Fruit fly (Drosophila melanogaster): ENCODE data around the gene CG13032.

CG13032 gene

DNA sequence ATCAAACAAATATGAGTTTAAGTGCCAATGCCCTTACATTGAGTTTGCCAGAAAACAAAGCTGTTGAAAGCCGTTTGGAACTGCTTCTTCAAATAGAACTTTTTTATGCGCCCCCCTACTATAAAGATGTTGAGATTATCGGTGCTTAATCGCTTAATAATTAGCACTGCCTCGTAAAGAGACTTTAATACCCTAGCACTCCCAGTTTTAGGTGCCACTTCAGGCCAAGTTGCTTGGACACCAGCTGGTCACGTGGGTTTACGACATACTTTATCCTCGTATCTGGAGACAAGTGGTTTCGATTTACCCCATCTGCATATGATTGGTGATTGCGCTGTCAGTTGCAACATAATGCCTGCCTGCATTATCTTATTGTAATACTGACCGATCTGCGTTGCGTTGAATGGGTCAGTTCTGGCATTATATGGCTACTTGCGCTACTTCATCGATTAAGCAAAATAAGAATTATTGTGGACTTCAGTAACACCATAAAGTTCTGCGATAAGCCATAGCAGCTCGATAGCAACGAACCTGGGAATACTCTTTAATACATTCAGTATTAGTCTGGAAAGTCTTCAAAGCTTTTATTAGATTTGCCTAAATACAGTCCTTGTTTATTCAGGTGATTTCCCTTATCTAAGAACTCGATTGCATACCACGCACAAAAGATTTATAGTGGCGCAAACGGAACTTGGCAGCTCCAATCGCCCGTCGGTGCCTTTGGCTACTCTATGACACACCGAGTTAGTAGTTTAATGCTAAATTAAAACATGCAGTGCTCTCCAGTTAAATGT lies 2.7 kb upstream of the CG13032 start:
- peak; percentile 63 for TF ChIP-seq noc (tag; optimal IDR thresholded peaks at IDR 0.05)

DNA sequence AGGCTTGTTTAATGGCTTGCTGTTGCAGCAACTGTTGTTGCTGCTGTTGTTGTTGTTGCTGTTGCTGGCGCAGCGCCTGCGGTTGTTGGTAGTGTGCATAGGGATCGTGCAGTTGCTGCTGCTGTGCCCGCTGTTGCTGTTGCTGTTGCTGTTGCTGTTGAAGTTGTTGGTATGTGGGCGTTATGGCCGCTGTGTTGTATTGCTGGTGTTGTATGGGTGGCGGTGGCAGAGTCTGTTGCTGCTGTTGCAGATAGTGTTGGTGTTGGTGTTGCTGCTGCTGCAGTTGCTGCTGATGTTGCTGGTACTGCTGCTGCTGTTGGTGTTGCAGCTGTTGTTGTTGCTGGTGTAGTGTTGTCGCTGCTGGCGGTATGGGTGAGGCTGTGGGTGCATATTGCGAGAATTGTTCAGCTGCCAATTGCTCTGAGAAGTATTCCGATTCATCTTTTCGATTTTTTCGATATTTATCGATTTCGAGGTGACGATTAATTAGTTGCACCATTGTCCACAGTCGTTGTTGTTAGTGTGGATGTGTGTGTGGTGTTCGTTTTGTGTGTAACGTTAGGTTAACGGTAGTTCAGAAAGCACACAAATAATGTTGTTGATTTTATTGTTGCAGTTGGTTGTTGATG lies 5.8 kb downstream of the CG13032 start:
- TF ChIP-seq noc (tag; optimal IDR thresholded peaks at IDR 0.05), result no peak

DNA sequence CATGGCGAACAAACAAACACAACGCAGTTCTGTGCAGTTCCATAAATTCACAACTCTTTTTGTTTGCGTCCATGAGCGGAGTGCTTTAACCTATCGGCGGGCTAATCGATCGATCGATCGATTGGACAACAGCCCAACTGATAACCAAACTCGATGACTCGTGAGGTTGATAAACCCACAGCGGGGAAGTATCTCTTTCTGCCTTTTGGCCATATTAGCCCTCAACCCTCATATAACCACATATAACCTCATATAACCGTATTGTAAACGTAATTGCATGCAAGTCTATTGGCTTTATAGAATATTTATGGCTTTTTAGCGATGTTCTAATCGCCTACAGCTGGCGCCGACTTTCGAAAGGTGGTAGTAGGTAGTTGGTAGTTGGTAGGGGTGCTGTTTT lies 8.6 kb downstream of the CG13032 start:
- no peak for TF ChIP-seq noc (tag; optimal IDR thresholded peaks at IDR 0.05)

dm6 chr3L:16683007-16683406 lies 9.2 kb downstream of the CG13032 start:
- no peak for TF ChIP-seq noc (tag; optimal IDR thresholded peaks at IDR 0.05)

DNA sequence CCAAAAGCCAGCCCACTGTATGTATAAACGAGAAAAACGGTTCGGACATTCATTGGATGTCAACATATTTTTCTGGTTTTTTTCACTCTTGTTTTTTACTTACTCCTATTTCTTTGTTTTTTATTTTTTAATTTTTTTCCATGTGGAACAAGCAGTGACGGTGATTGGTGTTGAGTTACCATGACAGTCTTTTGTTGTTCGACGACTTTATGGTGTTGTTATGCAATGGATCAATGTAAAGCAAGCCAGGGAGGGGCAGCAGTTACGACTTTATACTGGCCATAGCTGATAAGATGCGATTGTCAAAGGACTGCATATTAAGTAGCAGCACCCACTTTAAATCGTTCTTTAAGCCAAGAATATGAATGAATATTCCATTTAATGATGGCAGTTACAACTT lies 15.7 kb downstream of the CG13032 start:
- no peak for TF ChIP-seq noc (tag; optimal IDR thresholded peaks at IDR 0.05)

dm6 chr3L:16690055-16690454 lies 16.3 kb downstream of the CG13032 start:
- no peak for TF ChIP-seq noc (tag; optimal IDR thresholded peaks at IDR 0.05)

- peak; percentile 56 for TF ChIP-seq noc (tag; optimal IDR thresholded peaks at IDR 0.05)
Measured at dm6 chr3L:16693844-16694243, 20.1 kb downstream of the CG13032 start.

DNA sequence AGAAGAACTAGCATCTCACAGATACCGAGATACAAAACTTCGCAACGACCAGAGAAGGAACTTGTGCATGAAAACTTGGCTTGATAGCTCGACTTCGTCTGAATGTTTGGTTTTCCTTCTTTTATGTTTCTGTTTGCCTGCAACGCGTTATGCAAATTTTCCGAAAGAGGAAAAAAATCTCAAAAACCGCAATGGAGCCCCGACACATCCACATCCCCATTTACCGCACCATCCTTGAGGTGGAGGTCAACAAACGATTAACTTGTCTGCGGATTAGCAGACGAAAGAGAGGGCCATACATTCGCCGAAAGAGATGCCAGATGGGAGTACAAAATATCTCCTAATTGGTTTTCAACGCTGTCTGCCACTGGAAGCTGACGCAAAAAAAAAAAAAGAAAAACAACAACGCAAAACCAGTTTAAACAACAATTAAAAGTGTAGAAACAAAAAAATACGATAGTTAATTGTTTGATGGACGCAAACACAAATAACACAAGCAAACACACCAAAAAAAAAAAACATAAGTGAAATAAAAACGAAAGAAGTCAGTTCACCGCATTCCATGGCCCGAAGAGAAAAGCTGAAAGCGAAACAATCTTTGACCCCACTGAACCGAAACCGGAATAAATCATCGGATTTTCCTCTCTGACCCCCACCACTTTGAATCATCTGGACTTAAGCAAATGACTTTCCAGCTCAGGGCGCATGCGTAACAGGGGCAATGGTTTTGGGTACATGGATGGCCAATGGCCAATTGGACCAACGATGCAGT lies 21.5 kb downstream of the CG13032 start:
- peak; percentile 10 for TF ChIP-seq noc (tag; optimal IDR thresholded peaks at IDR 0.05)

dm6 chr3L:16697069-16697468 lies 23.3 kb downstream of the CG13032 start:
- peak; percentile 51 for TF ChIP-seq noc (tag; optimal IDR thresholded peaks at IDR 0.05)

dm6 chr3L:16698089-16698488 lies 24.3 kb downstream of the CG13032 start:
- no peak for TF ChIP-seq noc (tag; optimal IDR thresholded peaks at IDR 0.05)

DNA sequence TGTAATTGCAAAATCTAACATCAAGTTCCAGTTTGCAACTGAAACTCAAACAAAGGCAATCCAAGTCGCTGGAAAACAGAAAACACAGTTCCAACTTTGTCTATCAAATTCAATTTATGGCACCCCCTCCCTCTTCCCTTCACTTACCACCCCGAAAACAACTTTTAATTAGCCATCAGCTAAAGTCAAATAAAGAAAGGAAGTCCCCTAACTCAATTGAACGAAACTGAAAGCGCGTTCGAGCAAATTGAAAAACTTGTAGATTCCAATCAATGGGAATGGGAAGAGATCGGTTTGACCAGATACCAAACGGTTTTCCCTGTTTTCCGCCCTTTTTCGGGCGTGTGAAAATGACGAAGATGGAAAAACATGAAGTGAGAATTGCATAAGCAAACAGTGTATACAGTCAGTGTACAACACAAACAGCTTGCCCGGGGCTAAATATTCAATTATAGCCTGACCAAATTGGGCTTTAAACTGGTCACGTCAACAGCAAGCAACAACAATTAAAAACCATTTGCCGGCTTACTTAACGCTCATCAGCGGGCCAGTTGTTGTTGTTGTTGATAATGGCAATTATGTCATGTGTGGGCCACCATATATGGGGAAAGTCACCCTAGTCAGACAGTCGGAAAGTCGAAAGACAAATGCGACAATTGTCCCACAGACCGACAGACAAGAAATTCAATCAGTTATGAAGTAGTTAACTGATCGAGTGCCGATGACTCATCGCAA lies 25.7 kb downstream of the CG13032 start:
- TF ChIP-seq noc (tag; optimal IDR thresholded peaks at IDR 0.05), result no peak

DNA sequence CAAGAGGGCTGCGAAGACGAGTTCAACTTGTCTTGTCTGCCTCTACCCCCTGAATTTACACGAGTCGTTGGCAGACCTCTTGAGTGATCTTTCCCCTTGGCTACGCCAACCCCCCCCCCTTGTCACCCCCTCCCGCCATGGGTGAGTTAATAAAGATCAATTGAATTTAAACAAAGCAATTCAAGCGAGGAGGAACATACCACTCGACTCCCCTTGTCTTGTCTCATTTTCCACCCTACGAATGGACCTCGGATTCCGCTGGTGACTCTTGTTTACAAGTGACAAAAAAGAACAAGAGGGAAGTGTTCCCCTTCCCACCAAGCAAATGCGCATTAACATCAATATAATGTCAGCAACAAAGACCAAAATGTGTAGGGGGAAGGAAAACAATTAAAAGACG lies 29.1 kb downstream of the CG13032 start:
- TF ChIP-seq noc (tag; optimal IDR thresholded peaks at IDR 0.05), result no peak

DNA sequence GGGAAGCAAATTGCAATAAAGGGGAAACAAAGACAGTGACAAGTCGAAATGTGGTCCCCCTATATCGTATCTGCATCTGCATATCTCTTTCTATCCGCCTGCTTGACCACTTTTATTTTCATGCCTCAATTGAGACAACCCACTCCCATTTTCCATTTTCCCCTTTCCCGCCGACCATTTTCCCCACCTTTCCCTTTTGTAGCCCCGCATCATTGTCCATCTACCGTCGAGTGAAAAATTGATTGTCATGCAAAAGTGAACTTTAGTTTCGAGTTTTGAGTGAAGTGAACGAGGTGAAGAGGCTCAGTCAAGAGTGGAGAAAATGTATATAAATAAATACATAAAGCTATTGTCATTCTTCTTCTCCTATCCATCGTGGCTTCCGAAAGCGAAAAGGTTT lies 30.5 kb downstream of the CG13032 start:
- TF ChIP-seq noc (tag; optimal IDR thresholded peaks at IDR 0.05), result no peak

- no peak for TF ChIP-seq noc (tag; optimal IDR thresholded peaks at IDR 0.05)
Measured at dm6 chr3L:16704673-16705072, 30.9 kb downstream of the CG13032 start, which contains the start of gene CG9692. Gene CG9692 (plus strand): TSS chr3L:16704973.

DNA sequence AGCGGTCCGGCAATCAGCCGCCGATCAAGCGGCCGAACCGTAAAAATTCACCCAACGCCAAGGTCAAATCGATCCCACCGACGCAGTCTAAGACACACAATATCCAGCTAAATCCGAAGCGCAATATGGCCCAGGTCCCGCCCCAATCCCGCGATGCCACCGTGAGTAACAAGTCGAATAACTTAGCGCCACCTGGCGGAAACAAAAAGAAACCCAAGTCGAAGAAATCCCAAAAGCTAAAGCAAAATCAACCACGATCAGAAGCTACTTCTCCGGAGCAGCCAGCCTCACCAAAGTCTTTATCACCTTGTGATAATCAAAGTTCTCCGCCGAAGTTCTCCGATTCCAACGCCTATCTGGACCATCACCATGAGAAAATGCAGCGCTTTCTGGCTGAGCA lies 31.9 kb downstream of the CG13032 start:
- TF ChIP-seq noc (tag; optimal IDR thresholded peaks at IDR 0.05), result no peak
